Fruit fly (Drosophila melanogaster): ENCODE measurements around the gene Nin.
A peak's percentile ranks its signal among the peaks of the same experiment; 100 is the strongest.

The Nin gene

DNA sequence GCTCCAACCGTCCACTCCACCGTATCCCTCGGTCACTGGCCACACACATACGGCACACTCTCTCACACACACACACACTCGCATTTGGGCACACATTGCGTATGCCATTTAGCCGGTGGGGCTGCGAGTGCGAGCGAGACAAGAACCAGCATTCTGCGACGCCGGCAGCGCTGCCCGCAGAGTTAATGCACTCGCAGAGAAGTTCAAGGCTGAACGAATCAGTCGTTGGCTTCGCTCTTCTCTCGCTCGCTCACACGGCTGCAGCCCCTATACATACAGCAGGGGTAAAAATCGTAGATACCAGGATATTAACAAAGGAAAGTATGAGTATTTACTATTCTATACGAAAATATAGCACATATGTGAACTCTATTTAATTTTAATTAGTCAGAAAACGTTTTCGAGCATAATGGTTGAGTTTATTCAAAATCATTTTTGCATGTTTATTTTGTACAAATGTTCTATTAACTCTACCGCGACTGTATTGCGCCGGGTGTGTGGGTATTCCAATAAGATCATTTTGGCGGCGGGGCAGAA is 14.7 kb upstream of the Nin start:
- TF ChIP-seq Gug (GFP tag; IDR thresholded peaks at IDR 0.05), result peak; percentile 78
- TF ChIP-seq Sox15 (GFP tag; optimal IDR thresholded peaks at IDR 0.05), result peak; percentile 89
- peak; percentile 97 for TF ChIP-seq CG10669 (GFP tag; optimal IDR thresholded peaks at IDR 0.05)
- TF ChIP-seq CG15336 (GFP tag; IDR thresholded peaks at IDR 0.05), result peak; percentile 93
- TF ChIP-seq CG11902 (GFP tag; optimal IDR thresholded peaks at IDR 0.05), result peak; percentile 86
- peak; percentile 94 for TF ChIP-seq Hr39 (GFP tag; optimal IDR thresholded peaks at IDR 0.05)
- TF ChIP-seq CG8119 (GFP tag; IDR thresholded peaks at IDR 0.05), result peak; percentile 94
- TF ChIP-seq CG8319 (GFP tag; optimal IDR thresholded peaks at IDR 0.05), result peak; percentile 85
- TF ChIP-seq Hr4 (GFP tag; optimal IDR thresholded peaks at IDR 0.05), result peak; percentile 89
- TF ChIP-seq CG3919 (GFP tag; optimal IDR thresholded peaks at IDR 0.05), result peak; percentile 95
- TF ChIP-seq net (GFP tag; optimal IDR thresholded peaks at IDR 0.05), result peak; percentile 96
- peak; percentile 94 for TF ChIP-seq Smox (GFP tag; optimal IDR thresholded peaks at IDR 0.05)
- TF ChIP-seq CG6163 (GFP tag; IDR thresholded peaks at IDR 0.05), result peak; percentile 96
- no peak for TF ChIP-seq Hr38 (GFP tag; optimal IDR thresholded peaks at IDR 0.05)
- TF ChIP-seq dac (GFP tag; optimal IDR thresholded peaks at IDR 0.05), result peak; percentile 77
- peak; percentile 95 for TF ChIP-seq fd59A (GFP tag; optimal IDR thresholded peaks at IDR 0.05)
- TF ChIP-seq CG6792 (GFP tag; optimal IDR thresholded peaks at IDR 0.05), result peak; percentile 96
- TF ChIP-seq Eip75B (GFP tag; optimal IDR thresholded peaks at IDR 0.05), result peak; percentile 97
- TF ChIP-seq lz (GFP tag; optimal IDR thresholded peaks at IDR 0.05), result peak; percentile 96
- peak; percentile 95 for TF ChIP-seq CG9139 (GFP tag; optimal IDR thresholded peaks at IDR 0.05)
- peak; percentile 95 for TF ChIP-seq CG34406 (GFP tag; optimal IDR thresholded peaks at IDR 0.05)
- peak; percentile 94 for TF ChIP-seq OdsH (GFP tag; optimal IDR thresholded peaks at IDR 0.05)
- peak; percentile 97 for TF ChIP-seq CG3032 (tag; optimal IDR thresholded peaks at IDR 0.05)
- TF ChIP-seq svp (GFP tag), result peak; percentile 99
- TF ChIP-seq ss (GFP tag; optimal IDR thresholded peaks at IDR 0.05), result peak; percentile 93 to 97
- peak; percentile 93 for TF ChIP-seq Ets21C (GFP tag; optimal IDR thresholded peaks at IDR 0.05)
- TF ChIP-seq Eip93F (GFP tag; optimal IDR thresholded peaks at IDR 0.05), result peak; percentile 88
- TF ChIP-seq CG11294 (GFP tag; IDR thresholded peaks at IDR 0.05), result peak; percentile 78
- peak; percentile 82 for TF ChIP-seq Blimp-1 (GFP tag; optimal IDR thresholded peaks at IDR 0.05)
- peak; percentile 99 for TF ChIP-seq Ets96B (tag; optimal IDR thresholded peaks at IDR 0.05)
- TF ChIP-seq achi (GFP tag; optimal IDR thresholded peaks at IDR 0.05), result peak; percentile 94
- TF ChIP-seq CG11762 (GFP tag; optimal IDR thresholded peaks at IDR 0.05; ENCODE audit: insufficient read depth), result peak; percentile 91
- TF ChIP-seq fd85E (GFP tag; optimal IDR thresholded peaks at IDR 0.05), result peak; percentile 86
- peak; percentile 96 for TF ChIP-seq esn (GFP tag; optimal IDR thresholded peaks at IDR 0.05)
- TF ChIP-seq fkh (GFP tag; optimal IDR thresholded peaks at IDR 0.05), result peak; percentile 70
- TF ChIP-seq Eip78C (GFP tag), result peak; percentile 98
- TF ChIP-seq CG16779 (tag; optimal IDR thresholded peaks at IDR 0.05), result peak; percentile 94
- peak; percentile 85 for TF ChIP-seq CG6276 (GFP tag; optimal IDR thresholded peaks at IDR 0.05)
- TF ChIP-seq Sox14 (GFP tag; optimal IDR thresholded peaks at IDR 0.05), result peak; percentile 99
- no peak for TF ChIP-seq vri (GFP tag; optimal IDR thresholded peaks at IDR 0.05)
- peak; percentile 92 for TF ChIP-seq CG10631 (GFP tag; optimal IDR thresholded peaks at IDR 0.05)
- peak; percentile 91 for TF ChIP-seq cyc (GFP tag; optimal IDR thresholded peaks at IDR 0.05)
- TF ChIP-seq spab (GFP tag; optimal IDR thresholded peaks at IDR 0.05), result peak; percentile 93
- TF ChIP-seq Sox102F (GFP tag; optimal IDR thresholded peaks at IDR 0.05), result peak; percentile 96
- TF ChIP-seq CG6808 (GFP tag; optimal IDR thresholded peaks at IDR 0.05), result peak; percentile 96
- TF ChIP-seq topi (GFP tag; optimal IDR thresholded peaks at IDR 0.05), result peak; percentile 95
- TF ChIP-seq CG6854 (GFP tag; optimal IDR thresholded peaks at IDR 0.05), result peak; percentile 86
- TF ChIP-seq salr (GFP tag; optimal IDR thresholded peaks at IDR 0.05), result peak; percentile 82 to 86
- peak; percentile 81 for TF ChIP-seq Lpt (GFP tag; optimal IDR thresholded peaks at IDR 0.05)
- TF ChIP-seq CG32006 (GFP tag; optimal IDR thresholded peaks at IDR 0.05), result peak; percentile 92
- peak; percentile 95 for TF ChIP-seq dsx (GFP tag; optimal IDR thresholded peaks at IDR 0.05; ENCODE audit: poor library complexity, severe bottlenecking)

All from whole organism, prepupa.